Fruit fly (Drosophila melanogaster) whole organism, pupa: ENCODE measurements around the gene scpr-C.
A peak's percentile ranks its signal among the peaks of the same experiment; 100 is the strongest.

ENCODE experiments used
- CG10348 ChIP-seq: fragments of 200-800 bp; sonication (Bioruptor generic); IDR thresholded peaks from 2 replicates; pipeline ENCODE4 v1.3.6; 2022; ENCODE audit warnings: missing biosample characterization, missing genetic modification characterization
- CG12605 ChIP-seq: fragments of 200-800 bp; sonication (Bioruptor generic); IDR thresholded peaks from 2 replicates; pipeline ENCODE4 v1.3.6; 2022; ENCODE audit warnings: missing biosample characterization, missing genetic modification characterization
- CG13204 ChIP-seq: fragments of 200-800 bp; sonication (Bioruptor generic); optimal IDR thresholded peaks from 2 replicates; lab custom pipeline; 2018; ENCODE audit warnings: missing biosample characterization, mild to moderate bottlenecking, missing genetic modification characterization, moderate library complexity
- CG14655 ChIP-seq: fragments of 200-800 bp; sonication (Bioruptor generic); optimal IDR thresholded peaks from 3 replicates; lab custom pipeline; 2017; ENCODE audit warnings: mild to moderate bottlenecking, missing biosample characterization, missing genetic modification reagents, missing genetic modification characterization
- CG15710 ChIP-seq: fragments of 200-800 bp; sonication (Bioruptor generic); optimal IDR thresholded peaks from 2 replicates; lab custom pipeline; 2018; ENCODE audit warnings: missing biosample characterization, mild to moderate bottlenecking, missing genetic modification characterization, moderate library complexity
- CG17806 ChIP-seq: fragments of 200-800 bp; sonication (Bioruptor generic); optimal IDR thresholded peaks from 2 replicates; lab custom pipeline; 2018; ENCODE audit warnings: missing biosample characterization, mild to moderate bottlenecking, missing genetic modification characterization, moderate library complexity
- CG32121 ChIP-seq: fragments of 200-800 bp; sonication (Bioruptor generic); IDR thresholded peaks from 2 replicates; pipeline ENCODE4 v1.3.6; 2022; ENCODE audit warnings: missing biosample characterization, missing genetic modification characterization
- CG34367 ChIP-seq: fragments of 200-800 bp; sonication (Bioruptor generic); optimal IDR thresholded peaks from 2 replicates; lab custom pipeline; 2018; ENCODE audit warnings: missing biosample characterization, mild to moderate bottlenecking, missing genetic modification characterization
- CG4496 ChIP-seq: fragments of 200-800 bp; sonication (Bioruptor generic); IDR thresholded peaks from 3 replicates; pipeline ENCODE4 v1.3.6; 2022; ENCODE audit warnings: missing biosample characterization, missing genetic modification characterization
- CG8159 ChIP-seq: fragments of 200-800 bp; sonication (Bioruptor generic); optimal IDR thresholded peaks from 3 replicates; lab custom pipeline; 2018; ENCODE audit warnings: missing biosample characterization, mild to moderate bottlenecking, missing genetic modification characterization, moderate library complexity
- CG8301 ChIP-seq: fragments of 200-800 bp; sonication (Bioruptor generic); optimal IDR thresholded peaks from 2 replicates; lab custom pipeline; 2018; ENCODE audit warnings: missing biosample characterization, mild to moderate bottlenecking, missing genetic modification characterization
- CG9948 ChIP-seq: fragments of 200-800 bp; sonication (Bioruptor generic); optimal IDR thresholded peaks from 2 replicates; lab custom pipeline; 2018; ENCODE audit warnings: missing biosample characterization, mild to moderate bottlenecking, missing genetic modification characterization, moderate library complexity
- D1 ChIP-seq: fragments of 200-800 bp; sonication (Bioruptor generic); optimal IDR thresholded peaks from 2 replicates; lab custom pipeline; 2018; ENCODE audit warnings: missing biosample characterization, mild to moderate bottlenecking, missing genetic modification characterization, moderate library complexity
- EcR ChIP-seq: fragments of 200-800 bp; sonication (Bioruptor generic); optimal IDR thresholded peaks from 3 replicates; lab custom pipeline; 2019; ENCODE audit warnings: missing biosample characterization, missing genetic modification characterization, mild to moderate bottlenecking, moderate library complexity, missing genetic modification reagents
- Ets98B ChIP-seq: fragments of 200-800 bp; sonication (Bioruptor generic); IDR thresholded peaks from 2 replicates; pipeline ENCODE4 v1.3.6; 2022; ENCODE audit warnings: missing biosample characterization, missing genetic modification characterization
- Pif1B ChIP-seq: fragments of 200-800 bp; sonication (Bioruptor generic); optimal IDR thresholded peaks from 3 replicates; lab custom pipeline; 2016; ENCODE audit warnings: missing biosample characterization, missing genetic modification characterization
- Snoo ChIP-seq: fragments of 200-800 bp; sonication (Bioruptor generic); optimal IDR thresholded peaks from 3 replicates; lab custom pipeline; 2017; ENCODE audit warnings: missing biosample characterization, mild to moderate bottlenecking, missing genetic modification characterization, inconsistent platforms
- fd96Ca ChIP-seq: fragments of 200-800 bp; sonication (Bioruptor generic); IDR thresholded peaks from 3 replicates; pipeline ENCODE4 v1.3.6; 2022; ENCODE audit warnings: missing biosample characterization, missing genetic modification characterization
- gl ChIP-seq: fragments of 200-800 bp; sonication (Bioruptor generic); optimal IDR thresholded peaks from 2 replicates; lab custom pipeline; 2018; ENCODE audit warnings: missing biosample characterization, mild to moderate bottlenecking, missing genetic modification characterization
- rn ChIP-seq: fragments of 200-800 bp; sonication (Bioruptor generic); IDR thresholded peaks from 2 replicates; pipeline ENCODE4 v1.3.6; 2022; ENCODE audit warnings: missing biosample characterization, missing genetic modification characterization

scpr-C gene

DNA sequence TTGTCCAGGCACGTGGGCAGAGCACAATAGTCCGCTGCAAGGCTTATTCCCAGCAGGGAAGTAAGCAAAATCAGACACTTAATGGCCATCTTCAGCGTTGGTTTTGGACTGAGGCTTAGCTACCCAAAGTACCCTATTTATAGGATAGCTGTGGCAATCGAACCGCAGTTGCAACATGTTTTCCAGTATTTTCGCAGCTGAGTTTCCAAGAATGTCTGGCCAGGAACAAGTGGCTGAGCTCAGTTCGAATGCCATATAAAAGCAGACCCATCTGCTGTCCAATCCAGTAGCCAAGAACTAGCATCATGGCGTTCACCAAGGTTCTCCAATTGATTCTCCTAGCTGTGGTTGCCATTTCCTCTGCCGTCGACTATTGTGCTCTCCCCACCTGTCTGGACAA is 15.6 kb downstream of the scpr-C start, which contains the start of the genes scpr-B and scpr-A:
Gene scpr-B, minus strand, starts transcription at position 101 of the 400 bp plus-strand sequence.
Gene scpr-A, plus strand, starts transcription at position 293 of the 400 bp plus-strand sequence.
- no peak for TF ChIP-seq CG17806
- TF ChIP-seq D1 (tag; lab: Kevin White, UChicago) = no peak
- no peak for TF ChIP-seq CG12605
- TF ChIP-seq CG34367 (tag; lab: Kevin White, UChicago) = no peak
- TF ChIP-seq rn (GFP tag; lab: Robert Waterston, UW) = no peak
- no peak for TF ChIP-seq CG10348 (GFP tag; lab: Robert Waterston, UW)
- TF ChIP-seq CG8301 (tag; lab: Kevin White, UChicago) = no peak
- TF ChIP-seq fd96Ca = no peak
- no peak for TF ChIP-seq Ets98B (GFP tag; lab: Robert Waterston, UW)

DNA sequence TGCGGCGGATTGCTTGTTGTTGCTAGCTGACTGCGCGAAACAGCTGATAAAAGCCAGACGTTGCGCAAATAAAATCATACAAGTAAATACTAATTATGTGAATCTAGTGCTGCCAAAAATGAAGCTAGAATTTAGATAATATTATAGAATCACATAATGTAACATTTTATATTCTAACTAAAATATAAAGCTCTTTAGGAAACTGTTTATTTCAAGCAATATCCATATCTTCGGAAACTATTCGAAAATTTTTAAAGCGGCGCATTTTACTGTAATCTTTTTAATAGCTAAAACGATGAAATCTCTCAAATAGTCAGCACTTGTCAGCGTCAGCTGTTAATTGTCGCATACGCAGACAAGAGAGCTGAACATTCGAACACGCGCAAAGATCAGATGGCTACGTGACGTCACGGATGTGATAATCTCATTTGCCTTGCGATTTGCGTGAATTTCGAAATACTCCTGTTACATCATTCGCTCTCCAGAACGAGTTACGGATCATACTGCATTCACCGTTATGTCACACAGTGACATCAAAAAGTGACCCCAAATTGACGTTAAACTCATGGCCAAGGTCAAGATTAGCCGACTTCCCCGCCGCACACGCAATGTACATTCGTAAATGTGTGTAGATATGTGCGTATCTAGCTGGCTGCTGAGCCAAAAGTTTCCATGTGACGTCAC is 17.9 kb downstream of the scpr-C start:
- TF ChIP-seq rn (GFP tag; lab: Robert Waterston, UW) (no peak), EcR (GFP tag; lab: Kevin White, UChicago) (peak; percentile 17), fd96Ca (no peak), CG32121 (GFP tag; lab: Robert Waterston, UW) (no peak), CG13204 (GFP tag; lab: Kevin White, UChicago) (no peak), Pif1B (GFP tag; lab: Kevin White, UChicago) (no peak), gl (no peak), Ets98B (GFP tag; lab: Robert Waterston, UW) (no peak)
- TF ChIP-seq, all 21 proteins: peak for 1

DNA sequence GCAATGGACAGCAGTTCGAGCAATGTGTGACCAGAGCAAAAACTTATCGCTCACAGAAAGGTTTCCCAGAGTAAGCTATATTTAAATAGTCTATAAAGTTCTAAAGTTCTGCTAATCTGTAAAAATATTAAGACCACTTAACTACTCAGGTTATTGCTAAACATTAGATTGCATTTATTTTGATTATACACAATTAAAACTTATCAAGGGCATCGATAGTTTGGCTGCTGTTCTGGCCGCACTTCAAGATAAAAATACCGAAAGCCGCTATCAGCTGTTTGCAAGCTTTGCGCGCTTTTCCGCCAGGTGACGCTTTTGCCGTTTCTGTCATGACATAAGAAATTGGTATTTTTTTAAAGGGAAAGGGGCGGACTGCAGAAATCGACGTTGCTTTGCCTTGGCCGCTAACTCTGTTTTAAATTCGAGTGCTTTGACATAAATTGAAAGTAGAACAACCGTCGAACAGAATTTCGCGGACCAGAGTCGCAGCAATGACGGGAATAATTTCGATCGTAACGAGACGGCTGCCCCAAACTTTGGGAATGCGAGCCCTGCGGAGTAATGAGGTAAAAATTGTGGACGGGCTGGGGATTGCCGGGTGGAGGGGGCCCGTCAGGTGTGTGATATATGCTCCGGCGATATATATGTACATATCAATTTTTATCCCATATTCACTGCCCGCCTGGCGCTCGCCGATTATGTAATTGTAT is 18.8 kb downstream of the scpr-C start, which contains the start of the genes CG17734 and CG5214:
Gene CG17734, minus strand, starts transcription at position 49 of the 710 bp plus-strand sequence.
Gene CG5214, plus strand, starts transcription at position 352 of the 710 bp plus-strand sequence.
- TF ChIP-seq CG4496 (no peak), CG8301 (tag; lab: Kevin White, UChicago) (no peak), CG9948 (tag; lab: Kevin White, UChicago) (no peak), CG10348 (GFP tag; lab: Robert Waterston, UW) (no peak), Ets98B (GFP tag; lab: Robert Waterston, UW) (no peak), CG32121 (GFP tag; lab: Robert Waterston, UW) (no peak), CG15710 (tag; lab: Kevin White, UChicago) (no peak), CG34367 (tag; lab: Kevin White, UChicago) (no peak), CG12605 (no peak), EcR (GFP tag; lab: Kevin White, UChicago) (no peak), Pif1B (GFP tag; lab: Kevin White, UChicago) (no peak)

DNA sequence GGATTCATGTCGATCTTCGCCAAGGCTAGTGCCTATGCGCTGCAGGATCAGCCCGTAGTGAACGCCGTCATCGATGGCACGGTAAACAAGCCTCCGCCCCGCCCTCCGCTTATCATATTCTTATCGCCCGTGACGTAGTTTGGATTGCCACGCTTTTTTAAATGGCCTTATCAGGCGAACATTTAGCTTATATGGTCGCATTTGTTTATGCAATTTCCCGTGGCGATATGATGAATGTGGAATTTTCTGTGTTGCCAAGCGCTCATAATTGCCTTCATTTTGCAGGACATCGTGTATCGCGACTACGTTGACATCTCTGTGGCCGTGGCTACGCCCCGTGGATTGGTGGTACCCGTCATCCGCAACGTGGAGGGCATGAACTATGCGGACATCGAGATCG is 20.5 kb downstream of the scpr-C start:
- no peak for TF ChIP-seq EcR (GFP tag; lab: Kevin White, UChicago)
- no peak for TF ChIP-seq D1 (tag; lab: Kevin White, UChicago)
- no peak for TF ChIP-seq CG17806
- TF ChIP-seq CG4496 = no peak
- no peak for TF ChIP-seq CG15710 (tag; lab: Kevin White, UChicago)
- no peak for TF ChIP-seq CG9948 (tag; lab: Kevin White, UChicago)
- no peak for TF ChIP-seq CG8159 (tag; lab: Kevin White, UChicago)
- no peak for TF ChIP-seq Snoo (tag; lab: Kevin White, UChicago)
- TF ChIP-seq CG14655 (GFP tag; lab: Kevin White, UChicago) = no peak

DNA sequence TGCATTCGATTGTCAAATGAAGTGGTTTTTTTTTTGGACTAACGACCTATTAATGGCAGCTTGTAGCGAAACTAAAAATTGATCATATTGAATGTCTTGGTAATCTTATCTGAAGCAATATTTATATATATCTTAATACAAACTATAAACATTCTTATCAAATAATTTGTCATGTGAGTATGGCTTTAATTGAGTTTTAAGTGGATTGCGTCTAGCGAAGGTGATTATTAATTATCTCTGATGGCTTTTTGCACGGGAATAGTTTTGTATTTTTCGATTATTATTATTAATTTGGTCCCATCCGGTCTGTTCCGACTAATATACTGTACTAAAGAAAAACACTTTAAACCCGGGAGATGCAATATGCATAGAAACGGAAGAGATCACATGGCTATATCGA is 21.5 kb downstream of the scpr-C start:
- no peak for TF ChIP-seq CG17806
- TF ChIP-seq CG10348 (GFP tag; lab: Robert Waterston, UW) = no peak
- TF ChIP-seq Pif1B (GFP tag; lab: Kevin White, UChicago) = no peak

DNA sequence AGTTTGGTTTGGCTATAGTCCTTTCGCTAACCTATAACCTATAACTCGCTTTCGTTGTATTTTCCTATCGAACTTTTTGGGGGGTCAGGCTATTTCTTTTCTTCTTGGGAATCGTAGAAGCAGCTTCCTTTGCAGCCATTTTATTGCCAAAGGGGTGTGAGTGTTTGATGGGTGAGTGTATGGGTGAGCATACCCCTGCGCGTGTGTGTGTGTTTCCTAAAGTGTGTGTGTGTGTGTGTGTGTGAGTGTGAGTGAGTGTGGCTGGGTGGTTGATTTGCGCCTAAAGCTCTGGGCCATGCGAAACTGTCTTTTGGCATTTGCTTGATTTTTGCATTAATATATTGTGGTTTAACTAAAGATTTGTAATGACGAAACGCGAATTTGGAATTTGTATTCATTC is 28.4 kb downstream of the scpr-C start:
- TF ChIP-seq Snoo (tag; lab: Kevin White, UChicago) (no peak), Pif1B (GFP tag; lab: Kevin White, UChicago) (no peak)

DNA sequence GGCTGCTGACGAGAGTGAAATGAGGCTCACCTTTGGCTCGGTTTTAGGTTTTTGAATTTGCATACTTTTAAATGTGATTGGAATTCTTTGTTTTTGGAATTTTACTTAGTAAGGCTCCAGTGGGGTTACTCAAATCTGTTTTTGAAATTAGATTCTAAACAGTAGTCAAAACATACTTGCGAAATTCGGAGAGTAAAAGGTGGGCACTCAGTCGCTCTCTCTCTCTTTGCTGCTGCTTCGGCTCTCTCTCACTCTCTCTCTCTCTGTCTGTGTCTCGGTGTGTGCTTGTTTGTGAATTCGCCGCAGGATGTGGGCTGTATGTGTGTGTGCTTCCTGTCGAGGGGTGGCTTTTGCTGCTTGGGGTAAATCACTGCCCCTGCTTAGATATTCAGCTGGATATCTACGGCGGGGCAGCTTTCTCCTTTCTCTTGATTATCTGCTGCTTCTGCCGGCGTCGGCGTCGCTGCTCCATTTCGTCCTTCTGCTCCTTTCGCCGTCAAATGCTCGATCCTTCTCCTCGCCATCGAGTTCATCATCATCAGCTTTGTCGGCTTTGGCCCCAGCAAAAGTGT is 29.1 kb downstream of the scpr-C start:
- TF ChIP-seq CG9948 (tag; lab: Kevin White, UChicago) = no peak
